Worm (Caenorhabditis elegans): ENCODE results near the gene srbc-30.

DNA sequence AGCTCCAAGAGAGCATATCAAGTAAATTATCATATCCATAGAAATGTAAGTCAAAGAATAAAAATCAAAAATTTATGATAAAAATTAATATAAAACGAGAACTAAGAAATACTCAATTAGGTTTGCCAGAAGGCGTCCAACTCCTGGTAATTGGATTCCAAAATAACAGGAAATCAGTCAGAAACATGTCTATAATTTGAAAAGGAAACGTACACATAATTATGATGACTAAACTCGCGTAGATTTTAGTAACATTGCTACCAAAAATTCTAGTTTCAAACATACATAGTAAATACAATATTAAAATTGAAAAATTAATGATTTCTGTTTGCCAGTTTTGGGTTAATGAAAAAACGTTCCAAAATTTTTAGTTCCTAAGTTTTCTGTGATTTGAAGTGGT, 4.5 kb upstream of the srbc-30 start, which contains the start of gene srbc-33:
- no peak for TF ChIP-seq pha-4 (tag; optimal IDR thresholded peaks at IDR 0.05)
- no peak for TF ChIP-seq unc-39 (tag; optimal IDR thresholded peaks at IDR 0.05)
- TF ChIP-seq mep-1 (tag; optimal IDR thresholded peaks at IDR 0.05): no peak
- TF ChIP-seq cnd-1 (tag; optimal IDR thresholded peaks at IDR 0.05): no peak
- TF ChIP-seq nhr-76 (tag; optimal IDR thresholded peaks at IDR 0.05): no peak
- no peak for TF ChIP-seq snpc-4 (tag; optimal IDR thresholded peaks at IDR 0.05)
- no peak for TF ChIP-seq elt-3 (tag; optimal IDR thresholded peaks at IDR 0.05)
- TF ChIP-seq flh-1 (GFP tag; optimal IDR thresholded peaks at IDR 0.05): no peak
- no peak for TF ChIP-seq lsy-2 (tag; optimal IDR thresholded peaks at IDR 0.05)
